Worm (Caenorhabditis elegans) whole organism, early embryonic: ENCODE results near the gene Y43F8C.13.

Source experiments
- aly-1 ChIP-seq: sonication (generic microtip); optimal IDR thresholded peaks from 2 replicates; lab custom pipeline; 2016; ENCODE audit warnings: missing genetic modification characterization, missing compliant biosample characterization
- flt-1 ChIP-seq: fragments of 200-800 bp; sonication (Bioruptor generic); IDR thresholded peaks from 2 replicates; pipeline ENCODE4 v1.3.6; 2022; ENCODE audit warnings: missing genetic modification characterization, missing compliant biosample characterization
- sea-1 ChIP-seq: fragments of 200-800 bp; sonication (Bioruptor generic); conservative IDR thresholded peaks from 2 replicates; pipeline ENCODE4 v1.3.6; 2022; ENCODE audit warnings: missing genetic modification characterization, missing compliant biosample characterization
- tbx-37 ChIP-seq: fragments of 200-800 bp; sonication (Bioruptor generic); conservative IDR thresholded peaks from 2 replicates; pipeline ENCODE4 v1.3.6; 2022; ENCODE audit warnings: missing genetic modification reagents, missing genetic modification characterization, missing compliant biosample characterization

ce11 chrV:19741651-19742050 lies 44.5 kb upstream of the Y43F8C.13 start, which contains the start of gene W04E12.3:
- TF ChIP-seq sea-1 (GFP tag; lab: Robert Waterston, UW) (no peak), aly-1 (tag; lab: Kevin White, UChicago) (no peak), tbx-37 (GFP tag; lab: Robert Waterston, UW) (no peak), flt-1 (GFP tag; lab: Robert Waterston, UW) (no peak)
